Worm (Caenorhabditis elegans) whole organism, L4 larva: Measurements from ENCODE around the gene F25B3.2.

Source experiments
- F26F4.8 ChIP-seq: fragments of 200-800 bp; sonication (Bioruptor generic); conservative IDR thresholded peaks from 2 replicates; pipeline ENCODE4 v1.3.6; 2022; ENCODE audit warnings: missing genetic modification characterization, missing compliant biosample characterization
- F37D6.2 ChIP-seq: sonication (generic microtip); optimal IDR thresholded peaks from 2 replicates; lab custom pipeline; 2016; ENCODE audit warnings: mild to moderate bottlenecking, missing genetic modification characterization, missing compliant biosample characterization
- aha-1 ChIP-seq: fragments of 150-350 bp; peaks from one replicate; lab custom pipeline; 2014; ENCODE audit warnings: missing biosample characterization, missing genetic modification characterization
- ceh-20 ChIP-seq: fragments of 200-800 bp; sonication (Bioruptor generic); IDR thresholded peaks from 2 replicates; pipeline ENCODE4 v1.3.6; 2022; ENCODE audit warnings: missing genetic modification reagents, missing genetic modification characterization, missing compliant biosample characterization
- cey-2 ChIP-seq: sonication (generic microtip); optimal IDR thresholded peaks from 3 replicates; lab custom pipeline; 2017; ENCODE audit warnings: missing genetic modification characterization, mild to moderate bottlenecking, missing compliant biosample characterization, antibody characterized with exemption, borderline replicate concordance; ENCODE audit not compliant: insufficient read depth
- ctbp-1 ChIP-seq: fragments of 200-800 bp; sonication (Bioruptor generic); IDR thresholded peaks from 2 replicates; pipeline ENCODE4 v1.3.6; 2022; ENCODE audit warnings: missing genetic modification reagents, missing genetic modification characterization, missing compliant biosample characterization
- daf-12 ChIP-seq: fragments of 150-350 bp; optimal IDR thresholded peaks from 2 replicates; lab custom pipeline; 2014; ENCODE audit warnings: missing biosample characterization, missing genetic modification reagents, missing genetic modification characterization
- dmd-6 ChIP-seq: fragments of 200-800 bp; sonication (Bioruptor generic); IDR thresholded peaks from 2 replicates; pipeline ENCODE4 v1.3.6; 2022; ENCODE audit warnings: missing genetic modification reagents, missing genetic modification characterization, missing compliant biosample characterization
- dmd-9 ChIP-seq: fragments of 200-800 bp; sonication (Bioruptor generic); IDR thresholded peaks from 2 replicates; pipeline ENCODE4 v1.3.6; 2022; ENCODE audit warnings: missing genetic modification reagents, missing genetic modification characterization, missing compliant biosample characterization
- dpl-1 ChIP-seq: fragments of 150-350 bp; optimal IDR thresholded peaks from 2 replicates; lab custom pipeline; 2014; ENCODE audit warnings: missing biosample characterization, missing genetic modification reagents, missing genetic modification characterization
- dve-1 ChIP-seq: sonication (generic microtip); optimal IDR thresholded peaks from 2 replicates; lab custom pipeline; 2017; ENCODE audit warnings: antibody characterized with exemption, mild to moderate bottlenecking, missing genetic modification characterization, missing compliant biosample characterization; ENCODE audit not compliant: insufficient read depth
- egl-43 ChIP-seq: fragments of 200-800 bp; sonication (Bioruptor generic); IDR thresholded peaks from 2 replicates; pipeline ENCODE4 v1.3.6; 2022; ENCODE audit warnings: missing genetic modification reagents, missing genetic modification characterization, missing compliant biosample characterization
- fkh-10 ChIP-seq: fragments of 150-350 bp; optimal IDR thresholded peaks from 2 replicates; lab custom pipeline; 2014; ENCODE audit warnings: missing biosample characterization, missing genetic modification reagents, missing genetic modification characterization
- hif-1 ChIP-seq, 2 experiments: sonication (generic microtip); optimal IDR thresholded peaks; 2 replicates each; lab custom pipeline; 2016 to 2017; ENCODE audit warnings: missing compliant biosample characterization in 2 of 2, missing genetic modification characterization in 2 of 2, missing genetic modification reagents in 2 of 2, missing genotype in 2 of 2, mild to moderate bottlenecking in 1 of 2
- hlh-30 ChIP-seq: sonication (generic microtip); optimal IDR thresholded peaks from 2 replicates; lab custom pipeline; 2017; ENCODE audit warnings: antibody characterized with exemption, mild to moderate bottlenecking, missing genetic modification characterization, missing compliant biosample characterization; ENCODE audit not compliant: insufficient read depth
- hmg-1.1 ChIP-seq: fragments of 200-800 bp; sonication (Bioruptor generic); IDR thresholded peaks from 2 replicates; pipeline ENCODE4 v1.3.6; 2022; ENCODE audit warnings: missing genetic modification reagents, missing genetic modification characterization, missing compliant biosample characterization
- lsy-2 ChIP-seq, 2 experiments: fragments of 150-350 bp in 1 of 2; sonication (generic microtip) in 1 of 2; optimal IDR thresholded peaks; 2 replicates each; lab custom pipeline; 2014 to 2017; ENCODE audit warnings: missing biosample characterization in 2 of 2, missing genetic modification characterization in 2 of 2
- madf-9 ChIP-seq: fragments of 200-800 bp; sonication (Bioruptor generic); conservative IDR thresholded peaks from 2 replicates; pipeline ENCODE4 v1.3.6; 2022; ENCODE audit warnings: missing genetic modification reagents, missing genetic modification characterization, missing compliant biosample characterization
- mdl-1 ChIP-seq, 2 experiments: fragments of 150-350 bp in 1 of 2; sonication (generic microtip) in 1 of 2; optimal IDR thresholded peaks; 2 replicates each; lab custom pipeline; 2014 to 2017; ENCODE audit warnings: missing biosample characterization in 2 of 2, missing genetic modification characterization in 2 of 2
- mep-1 ChIP-seq: fragments of 150-350 bp; sonication (generic microtip); optimal IDR thresholded peaks from 3 replicates; lab custom pipeline; 2014; ENCODE audit warnings: missing biosample characterization, missing genetic modification characterization
- mes-2 ChIP-seq: sonication (generic microtip); optimal IDR thresholded peaks from 2 replicates; lab custom pipeline; 2016; ENCODE audit warnings: missing genotype, mild to moderate bottlenecking, missing genetic modification characterization, missing compliant biosample characterization; ENCODE audit not compliant: poor library complexity, severe bottlenecking
- nhr-10 ChIP-seq: fragments of 150-350 bp; optimal IDR thresholded peaks from 2 replicates; lab custom pipeline; 2014; ENCODE audit warnings: missing biosample characterization, missing genetic modification characterization
- nhr-11 ChIP-seq: fragments of 150-350 bp; optimal IDR thresholded peaks from 2 replicates; lab custom pipeline; 2014; ENCODE audit warnings: missing biosample characterization, missing genetic modification characterization
- nhr-41 ChIP-seq: fragments of 200-800 bp; sonication (Bioruptor generic); IDR thresholded peaks from 2 replicates; pipeline ENCODE4 v1.3.6; 2022; ENCODE audit warnings: missing genetic modification reagents, missing genetic modification characterization, missing compliant biosample characterization
- nhr-48 ChIP-seq: sonication (generic microtip); optimal IDR thresholded peaks from 2 replicates; lab custom pipeline; 2016; ENCODE audit warnings: mild to moderate bottlenecking, missing genetic modification characterization, missing compliant biosample characterization
- rbr-2 ChIP-seq: sonication (generic microtip); optimal IDR thresholded peaks from 2 replicates; lab custom pipeline; 2016; ENCODE audit warnings: missing genotype, missing genetic modification characterization, missing compliant biosample characterization
- sdz-12 ChIP-seq: fragments of 200-800 bp; sonication (Bioruptor generic); optimal IDR thresholded peaks from 2 replicates; lab custom pipeline; 2018; ENCODE audit warnings: mild to moderate bottlenecking, missing genetic modification characterization, missing compliant biosample characterization
- unc-62 ChIP-seq, 3 experiments: fragments of 150-350 bp in 1 of 3; sonication (generic microtip); optimal IDR thresholded peaks in 2 of 3; peaks in 1 of 3; 1 replicate in 1 of 3; 2 replicates in 2 of 3; lab custom pipeline; 2014 to 2017; ENCODE audit warnings: missing biosample characterization in 3 of 3, missing genetic modification characterization in 3 of 3, missing genetic modification reagents in 3 of 3, missing genotype in 1 of 3
- vab-7 ChIP-seq: fragments of 200-800 bp; sonication (Bioruptor generic); IDR thresholded peaks from 2 replicates; pipeline ENCODE4 v1.3.6; 2022; ENCODE audit warnings: missing genetic modification reagents, missing genetic modification characterization, missing compliant biosample characterization
- ztf-11 ChIP-seq: fragments of 150-350 bp; optimal IDR thresholded peaks from 2 replicates; lab custom pipeline; 2014; ENCODE audit warnings: missing biosample characterization, missing genetic modification characterization

The F25B3.2 gene

DNA sequence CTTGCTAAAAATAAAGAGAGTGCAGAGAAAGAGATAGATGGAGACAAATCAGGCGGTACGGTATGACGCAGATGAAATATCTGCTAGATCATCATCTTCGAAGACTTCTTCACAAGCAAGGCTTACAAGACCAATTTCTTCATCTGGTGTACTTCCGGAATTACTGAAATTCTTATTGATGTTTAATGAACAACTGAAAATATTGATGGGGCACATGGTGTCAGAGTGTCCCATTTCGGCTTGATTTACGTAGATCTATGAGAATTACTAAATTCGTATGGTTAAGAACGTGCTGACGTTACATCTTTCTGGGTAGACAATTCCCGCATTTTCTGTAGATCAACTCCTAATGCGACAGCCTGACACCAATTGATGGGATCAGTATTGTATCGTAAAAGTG, 20.4 kb upstream of the F25B3.2 start:
- TF ChIP-seq dmd-9 (GFP tag; lab: Robert Waterston, UW), result no peak
- TF ChIP-seq unc-62 (GFP tag; optimal IDR thresholded peaks at IDR 0.05 in 1 of 2; lab: Kevin White, UChicago), result peak in 1 of 2 experiments; percentile 94
- no peak for TF ChIP-seq unc-62 (tag; optimal IDR thresholded peaks at IDR 0.05; lab: Kevin White, UChicago)

DNA sequence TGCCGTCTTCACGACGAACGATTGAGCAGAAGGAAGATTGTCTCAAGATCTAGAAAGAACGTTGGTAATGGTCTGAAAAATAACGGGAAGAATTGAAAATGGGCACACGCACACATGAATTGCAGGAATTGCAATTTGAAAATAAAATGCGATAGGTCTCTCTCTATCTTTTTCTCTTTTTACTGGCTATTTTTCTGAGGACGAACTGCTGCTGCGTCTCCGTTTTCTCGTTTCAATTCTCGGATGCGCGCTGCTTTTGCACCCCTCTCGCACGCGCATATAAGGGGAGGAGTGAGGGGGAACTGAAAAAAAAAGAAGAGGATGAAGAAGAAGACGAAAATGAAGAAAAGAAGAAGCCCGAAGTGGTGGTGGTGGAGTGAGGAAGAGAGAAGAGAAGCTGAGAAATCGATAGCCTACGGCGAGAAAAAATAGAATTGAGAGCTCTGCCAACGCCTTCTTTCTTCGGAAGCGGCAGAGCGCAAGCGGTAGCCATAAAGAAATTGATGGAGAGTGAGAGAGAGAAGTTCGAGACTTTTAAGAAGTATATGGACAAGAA, 15.4 kb upstream of the F25B3.2 start, which contains the start of gene rgef-1:
Gene rgef-1, minus strand, starts transcription at position 51 of the 556 bp plus-strand sequence.
- TF ChIP-seq ctbp-1 (GFP tag; lab: Robert Waterston, UW) (peak; percentile 91), nhr-48 (tag; lab: Kevin White, UChicago) (peak; percentile 13), mes-2 (peak; percentile 10), F37D6.2 (tag; lab: Kevin White, UChicago) (peak; percentile 75), hmg-1.1 (GFP tag; lab: Robert Waterston, UW) (peak; percentile 61), F26F4.8 (no peak), mep-1 (tag; lab: Kevin White, UChicago) (peak; percentile 58), egl-43 (peak; percentile 81), rbr-2 (tag; lab: Kevin White, UChicago) (peak; percentile 87), dve-1 (no peak), fkh-10 (peak; percentile 90), lsy-2 (tag; optimal IDR thresholded peaks at IDR 0.05; lab: Kevin White, UChicago) (peak; percentile 41 to 69), ceh-20 (GFP tag; lab: Robert Waterston, UW) (0 out of 2 replicates have a peak, but pooled peaks have one; percentile 22), hlh-30 (tag; lab: Kevin White, UChicago) (peak; percentile 56), hif-1 (tag; optimal IDR thresholded peaks at IDR 0.05; lab: Kevin White, UChicago) (peak in 1 of 2 experiments; percentile 33), mdl-1 (tag; optimal IDR thresholded peaks at IDR 0.05; lab: Kevin White, UChicago) (peak in 1 of 2 experiments; percentile 84), nhr-11 (no peak), unc-62 (GFP tag; optimal IDR thresholded peaks at IDR 0.05 in 1 of 2; lab: Kevin White, UChicago) (peak in 1 of 2 experiments; percentile 81), unc-62 (tag; optimal IDR thresholded peaks at IDR 0.05; lab: Kevin White, UChicago) (no peak), nhr-10 (tag; lab: Kevin White, UChicago) (no peak), dmd-6 (GFP tag; lab: Robert Waterston, UW) (0 out of 2 replicates have a peak, but pooled peaks have one; percentile 14), madf-9 (no peak)

DNA sequence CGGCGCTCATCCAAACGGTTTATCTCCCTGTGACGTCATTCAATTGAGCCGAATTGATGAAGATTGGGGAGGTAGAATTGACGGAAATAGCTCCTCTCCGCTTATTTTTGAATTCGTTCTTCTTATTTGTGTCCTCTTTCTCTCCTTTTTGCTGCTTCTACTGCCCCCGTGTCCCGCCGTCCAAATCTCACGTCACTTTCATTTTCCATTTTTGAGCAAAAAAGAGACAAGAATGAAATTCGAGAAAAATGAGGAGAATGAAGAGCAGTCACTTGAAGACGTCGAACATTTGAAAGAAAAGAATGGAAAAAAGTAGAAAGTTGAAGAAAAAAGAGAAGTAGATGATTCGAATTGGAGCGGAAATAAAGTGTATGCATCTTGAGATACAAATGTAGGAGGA, 13.5 kb upstream of the F25B3.2 start:
- TF ChIP-seq fkh-10, result peak; percentile 34
- TF ChIP-seq hif-1 (tag; optimal IDR thresholded peaks at IDR 0.05; lab: Kevin White, UChicago), result no peak
- no peak for TF ChIP-seq daf-12 (tag; lab: Kevin White, UChicago)
- TF ChIP-seq dve-1, result no peak
- TF ChIP-seq ztf-11, result no peak
- TF ChIP-seq cey-2 (tag; lab: Kevin White, UChicago), result no peak
- peak in 1 of 2 experiments; percentile 82 for TF ChIP-seq unc-62 (GFP tag; optimal IDR thresholded peaks at IDR 0.05 in 1 of 2; lab: Kevin White, UChicago)
- TF ChIP-seq unc-62 (tag; optimal IDR thresholded peaks at IDR 0.05; lab: Kevin White, UChicago), result no peak
- TF ChIP-seq ctbp-1 (GFP tag; lab: Robert Waterston, UW), result 0 out of 2 replicates have a peak, but pooled peaks have one; percentile 35

DNA sequence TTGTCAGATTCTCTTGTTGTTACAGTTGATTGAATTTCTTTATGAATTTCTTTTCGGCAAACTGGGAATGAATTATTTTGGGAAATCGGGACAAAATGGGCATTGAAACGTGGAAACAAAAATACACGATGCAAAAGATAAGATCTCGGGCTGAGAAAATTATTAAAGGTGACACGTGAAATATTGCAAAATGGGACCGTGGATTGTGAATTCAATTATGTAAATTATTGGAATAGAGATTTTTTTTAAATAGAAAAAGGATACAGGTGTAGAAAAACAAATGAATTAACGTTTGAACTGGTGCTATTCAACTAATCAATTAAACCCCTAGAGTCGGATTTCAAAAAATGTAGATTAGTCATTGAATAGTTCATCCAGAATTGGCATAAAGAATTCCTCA, 8.4 kb upstream of the F25B3.2 start, which contains the start of gene F25B3.4:
Gene F25B3.4, minus strand, starts transcription at position 101 of the 400 bp plus-strand sequence.
- TF ChIP-seq nhr-41 (GFP tag; lab: Robert Waterston, UW), result no peak
- TF ChIP-seq sdz-12, result no peak

DNA sequence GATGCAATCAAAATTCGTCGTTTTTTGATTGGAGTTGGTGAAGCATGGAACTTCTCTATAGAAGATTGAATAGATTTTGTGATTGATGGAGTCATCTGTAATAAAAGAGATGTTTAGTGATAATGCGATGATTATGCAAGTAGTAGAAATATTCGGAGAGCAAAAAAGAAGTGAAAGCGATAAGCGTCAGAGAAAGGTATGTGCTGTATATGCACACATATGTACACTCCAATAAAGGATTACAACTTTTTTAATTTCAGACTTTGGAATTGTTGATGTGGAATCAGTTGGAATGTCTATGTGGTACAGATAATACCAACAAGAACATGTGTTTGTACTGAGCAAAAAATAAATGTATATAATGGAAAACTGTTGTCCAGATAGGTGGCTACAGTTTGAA, 6.9 kb upstream of the F25B3.2 start, which contains the start of gene F25B3.5:
Gene F25B3.5, minus strand, starts transcription at position 101 of the 400 bp plus-strand sequence.
- TF ChIP-seq aha-1 (tag; lab: Kevin White, UChicago) (peak; percentile 86), dpl-1 (no peak), dve-1 (peak; percentile 11), vab-7 (no peak)
